Worm (Caenorhabditis elegans) whole organism, mixed stage, embryonic: ENCODE data around the gene ant-1.3.
A peak's percentile ranks its signal among the peaks of the same experiment; 100 is the strongest.

Experiments used
- bed-3 ChIP-seq: fragments of 200-800 bp; sonication (Bioruptor generic); optimal IDR thresholded peaks from 3 replicates; lab custom pipeline; 2018; ENCODE audit warnings: mild to moderate bottlenecking, missing genetic modification characterization, moderate library complexity, missing compliant biosample characterization
- blmp-1 ChIP-seq: fragments of 150-350 bp; optimal IDR thresholded peaks from 2 replicates; lab custom pipeline; 2014; ENCODE audit warnings: missing biosample characterization, missing genetic modification characterization
- ceh-39 ChIP-seq: fragments of 150-350 bp; optimal IDR thresholded peaks from 2 replicates; lab custom pipeline; 2014; ENCODE audit warnings: missing biosample characterization, missing genetic modification characterization
- ceh-43 ChIP-seq: fragments of 200-800 bp; sonication (Bioruptor generic); optimal IDR thresholded peaks from 2 replicates; lab custom pipeline; 2018; ENCODE audit warnings: mild to moderate bottlenecking, missing genetic modification characterization, moderate library complexity, missing compliant biosample characterization
- ceh-83 ChIP-seq: fragments of 200-800 bp; sonication (Bioruptor generic); optimal IDR thresholded peaks from 2 replicates; lab custom pipeline; 2018; ENCODE audit warnings: mild to moderate bottlenecking, missing genetic modification characterization, missing compliant biosample characterization
- cnd-1 ChIP-seq: fragments of 200-800 bp; sonication (Bioruptor generic); optimal IDR thresholded peaks from 2 replicates; lab custom pipeline; 2018; ENCODE audit warnings: mild to moderate bottlenecking, missing genetic modification characterization, missing compliant biosample characterization
- drap-1 ChIP-seq: fragments of 200-800 bp; sonication (Bioruptor generic); optimal IDR thresholded peaks from 3 replicates; lab custom pipeline; 2018; ENCODE audit warnings: mild to moderate bottlenecking, missing genetic modification characterization, missing compliant biosample characterization
- elt-1 ChIP-seq: sonication (generic microtip); optimal IDR thresholded peaks from 2 replicates; lab custom pipeline; 2017; ENCODE audit warnings: missing genetic modification characterization, mild to moderate bottlenecking, missing compliant biosample characterization, antibody characterized with exemption, moderate library complexity, borderline replicate concordance; ENCODE audit not compliant: insufficient read depth
- elt-3 ChIP-seq: fragments of 150-350 bp; optimal IDR thresholded peaks from 2 replicates; lab custom pipeline; 2014; ENCODE audit warnings: missing biosample characterization, missing genetic modification characterization
- ham-2 ChIP-seq: fragments of 200-800 bp; sonication (Bioruptor generic); optimal IDR thresholded peaks from 2 replicates; lab custom pipeline; 2018; ENCODE audit warnings: mild to moderate bottlenecking, missing genetic modification characterization, missing compliant biosample characterization
- hlh-1 ChIP-seq: fragments of 150-350 bp; optimal IDR thresholded peaks from 2 replicates; lab custom pipeline; 2014; ENCODE audit warnings: missing biosample characterization, missing genetic modification reagents, missing genetic modification characterization
- lin-13 ChIP-seq: fragments of 150-350 bp; optimal IDR thresholded peaks from 2 replicates; lab custom pipeline; 2014; ENCODE audit warnings: missing biosample characterization, missing genetic modification characterization
- lin-32 ChIP-seq: fragments of 200-800 bp; sonication (Bioruptor generic); optimal IDR thresholded peaks from 2 replicates; lab custom pipeline; 2018; ENCODE audit warnings: mild to moderate bottlenecking, missing genetic modification characterization, missing compliant biosample characterization
- lsy-2 ChIP-seq: fragments of 150-350 bp; optimal IDR thresholded peaks from 2 replicates; lab custom pipeline; 2014; ENCODE audit warnings: missing biosample characterization, missing genetic modification characterization
- mab-5 ChIP-seq: fragments of 150-350 bp; optimal IDR thresholded peaks from 2 replicates; lab custom pipeline; 2014; ENCODE audit warnings: missing biosample characterization, missing genetic modification characterization
- mep-1 ChIP-seq: fragments of 150-350 bp; optimal IDR thresholded peaks from 2 replicates; lab custom pipeline; 2017; ENCODE audit warnings: missing biosample characterization, missing genetic modification reagents, missing genetic modification characterization, inconsistent platforms
- mls-2 ChIP-seq: sonication (generic microtip); optimal IDR thresholded peaks from 2 replicates; lab custom pipeline; 2016; ENCODE audit warnings: mild to moderate bottlenecking, missing genetic modification characterization, moderate library complexity, missing compliant biosample characterization
- nhr-12 ChIP-seq: fragments of 150-350 bp; optimal IDR thresholded peaks from 2 replicates; lab custom pipeline; 2014; ENCODE audit warnings: missing biosample characterization, missing genetic modification characterization
- nhr-2 ChIP-seq: fragments of 150-350 bp; optimal IDR thresholded peaks from 2 replicates; lab custom pipeline; 2014; ENCODE audit warnings: missing biosample characterization, missing genetic modification characterization
- nhr-237 ChIP-seq: fragments of 150-350 bp; optimal IDR thresholded peaks from 2 replicates; lab custom pipeline; 2014; ENCODE audit warnings: missing biosample characterization, missing genetic modification characterization
- nhr-76 ChIP-seq: sonication (generic microtip); optimal IDR thresholded peaks from 2 replicates; lab custom pipeline; 2017; ENCODE audit warnings: missing biosample characterization, missing genetic modification characterization
- sem-2 ChIP-seq: fragments of 200-800 bp; sonication (Bioruptor generic); optimal IDR thresholded peaks from 2 replicates; lab custom pipeline; 2018; ENCODE audit warnings: mild to moderate bottlenecking, missing genetic modification characterization, missing compliant biosample characterization
- snpc-4 ChIP-seq: fragments of 150-350 bp; optimal IDR thresholded peaks from 2 replicates; lab custom pipeline; 2014; ENCODE audit warnings: missing biosample characterization, missing genetic modification characterization
- unc-39 ChIP-seq: fragments of 150-350 bp; optimal IDR thresholded peaks from 2 replicates; lab custom pipeline; 2014; ENCODE audit warnings: missing biosample characterization, missing genetic modification characterization
- ztf-11 ChIP-seq: fragments of 150-350 bp; optimal IDR thresholded peaks from 2 replicates; lab custom pipeline; 2014; ENCODE audit warnings: missing biosample characterization, missing genetic modification characterization

Gene ant-1.3

ce11 chrIV:9716490-9716889, 7.4 kb upstream of the ant-1.3 start:
- TF ChIP-seq blmp-1 (tag; lab: Kevin White, UChicago) = peak; percentile 92
- no peak for TF ChIP-seq mab-5 (tag; lab: Kevin White, UChicago)

- TF ChIP-seq bed-3 (GFP tag; lab: Kevin White, UChicago) (no peak), unc-39 (no peak), sem-2 (no peak), ham-2 (no peak), nhr-76 (tag; lab: Kevin White, UChicago) (no peak), ceh-43 (GFP tag; lab: Kevin White, UChicago) (no peak), nhr-2 (tag; lab: Kevin White, UChicago) (no peak), snpc-4 (tag; lab: Kevin White, UChicago) (no peak), nhr-237 (tag; lab: Kevin White, UChicago) (no peak)
Observed at ce11 chrIV:9714264-9714663, 5.2 kb upstream of the ant-1.3 start.

ce11 chrIV:9712782-9713181, 3.7 kb upstream of the ant-1.3 start, which contains the start of gene K01H12.4:
K01H12.4 (plus strand) TSS chrIV:9713082.
- no peak for TF ChIP-seq ceh-39 (tag; lab: Kevin White, UChicago)
- no peak for TF ChIP-seq lin-13 (tag; lab: Kevin White, UChicago)
- TF ChIP-seq, all 35 proteins: peak for 0

- no peak for TF ChIP-seq bed-3 (GFP tag; lab: Kevin White, UChicago)
- TF ChIP-seq blmp-1 (tag; lab: Kevin White, UChicago) = no peak
- no peak for TF ChIP-seq hlh-1
Observed at ce11 chrIV:9709887-9710286, 782 bp upstream of the ant-1.3 start, which contains the start of gene nhr-38. nhr-38 (plus strand) TSS chrIV:9710187.

- TF ChIP-seq cnd-1 (tag; lab: Kevin White, UChicago) = no peak
- no peak for TF ChIP-seq mab-5 (tag; lab: Kevin White, UChicago)
- no peak for TF ChIP-seq mls-2 (tag; lab: Kevin White, UChicago)
- no peak for TF ChIP-seq ham-2
- TF ChIP-seq mep-1 (tag; lab: Kevin White, UChicago) = peak; percentile 57
- no peak for TF ChIP-seq nhr-76 (tag; lab: Kevin White, UChicago)
- no peak for TF ChIP-seq nhr-237 (tag; lab: Kevin White, UChicago)
- no peak for TF ChIP-seq ceh-83 (GFP tag; lab: Kevin White, UChicago)
- TF ChIP-seq lsy-2 (tag; lab: Kevin White, UChicago) = peak; percentile 97
- no peak for TF ChIP-seq lin-13 (tag; lab: Kevin White, UChicago)
- TF ChIP-seq ztf-11 = no peak
- TF ChIP-seq, all 35 proteins: peak for 2
Observed at ce11 chrIV:9706704-9707197, 2.4 kb downstream of the ant-1.3 start, which contains the start of the genes dcaf-1 and dph-3. dcaf-1 (minus strand) TSS chrIV:9706723. dph-3 (plus strand) TSS chrIV:9707147.

ce11 chrIV:9699062-9699461, 10.0 kb downstream of the ant-1.3 start:
- no peak for TF ChIP-seq drap-1 (GFP tag; lab: Kevin White, UChicago)
- TF ChIP-seq mls-2 (tag; lab: Kevin White, UChicago) = no peak
- TF ChIP-seq elt-3 = no peak
- no peak for TF ChIP-seq lin-32 (GFP tag; lab: Kevin White, UChicago)
- TF ChIP-seq elt-1 (tag; lab: Kevin White, UChicago) = no peak
- TF ChIP-seq sem-2 = no peak
- no peak for TF ChIP-seq snpc-4 (tag; lab: Kevin White, UChicago)
- TF ChIP-seq unc-39 = no peak
- TF ChIP-seq lsy-2 (tag; lab: Kevin White, UChicago) = no peak
- TF ChIP-seq bed-3 (GFP tag; lab: Kevin White, UChicago) = no peak
- TF ChIP-seq ceh-83 (GFP tag; lab: Kevin White, UChicago) = no peak
- no peak for TF ChIP-seq mep-1 (tag; lab: Kevin White, UChicago)
- TF ChIP-seq, all 35 proteins: peak for 0

- TF ChIP-seq cnd-1 (tag; lab: Kevin White, UChicago) (no peak), snpc-4 (tag; lab: Kevin White, UChicago) (no peak), ham-2 (no peak), nhr-12 (tag; lab: Kevin White, UChicago) (no peak), mls-2 (tag; lab: Kevin White, UChicago) (no peak), elt-3 (no peak), lin-32 (GFP tag; lab: Kevin White, UChicago) (no peak), ceh-39 (tag; lab: Kevin White, UChicago) (no peak), nhr-76 (tag; lab: Kevin White, UChicago) (no peak), ceh-83 (GFP tag; lab: Kevin White, UChicago) (no peak), bed-3 (GFP tag; lab: Kevin White, UChicago) (no peak)
Observed at ce11 chrIV:9697869-9698268, 11.2 kb downstream of the ant-1.3 start.
